Worm (Caenorhabditis elegans) whole organism, L4/young adult: ENCODE results near the gene cul-4.

Source experiments
- W03F9.2 ChIP-seq: fragments of 150-350 bp; optimal IDR thresholded peaks from 2 replicates; lab custom pipeline; 2014; ENCODE audit warnings: missing biosample characterization, missing genetic modification characterization
- dao-5 ChIP-seq: sonication (generic microtip); optimal IDR thresholded peaks from 2 replicates; lab custom pipeline; 2016; ENCODE audit warnings: missing genotype, missing genetic modification characterization, moderate library complexity, missing compliant biosample characterization
- him-1 ChIP-seq: sonication (generic microtip); optimal IDR thresholded peaks from 2 replicates; lab custom pipeline; 2016; ENCODE audit warnings: missing genotype, missing genetic modification reagents, missing genetic modification characterization, missing compliant biosample characterization

DNA sequence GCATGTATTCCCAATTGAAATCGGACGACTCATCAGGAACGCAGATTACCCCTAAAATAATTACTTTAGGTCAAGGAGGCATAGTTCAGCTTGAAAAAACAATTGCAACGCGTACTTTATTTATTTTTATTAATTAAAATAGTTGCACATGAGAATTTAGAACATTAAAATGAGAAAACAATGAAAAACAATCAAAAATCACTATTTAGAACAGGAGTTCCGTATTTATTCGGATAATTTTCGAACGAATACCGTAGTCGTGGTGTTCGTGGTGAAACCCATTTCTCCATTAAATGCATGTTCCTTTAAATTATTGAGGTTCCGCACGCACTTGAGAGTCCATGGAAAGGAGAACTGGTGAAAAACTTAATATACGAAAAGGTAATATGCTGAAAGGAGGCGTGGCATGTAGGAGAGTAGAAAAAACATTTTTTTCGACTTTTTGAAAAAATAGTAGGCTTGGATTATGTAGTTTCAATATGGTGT, 3.7 kb upstream of the cul-4 start, which contains the start of gene puf-8:
- TF ChIP-seq dao-5 (tag; lab: Kevin White, UChicago) (no peak), W03F9.2 (tag; lab: Kevin White, UChicago) (no peak), him-1 (tag; lab: Kevin White, UChicago) (no peak)
